Fruit fly (Drosophila melanogaster): ENCODE measurements around the gene CG15293.

Gene CG15293

DNA sequence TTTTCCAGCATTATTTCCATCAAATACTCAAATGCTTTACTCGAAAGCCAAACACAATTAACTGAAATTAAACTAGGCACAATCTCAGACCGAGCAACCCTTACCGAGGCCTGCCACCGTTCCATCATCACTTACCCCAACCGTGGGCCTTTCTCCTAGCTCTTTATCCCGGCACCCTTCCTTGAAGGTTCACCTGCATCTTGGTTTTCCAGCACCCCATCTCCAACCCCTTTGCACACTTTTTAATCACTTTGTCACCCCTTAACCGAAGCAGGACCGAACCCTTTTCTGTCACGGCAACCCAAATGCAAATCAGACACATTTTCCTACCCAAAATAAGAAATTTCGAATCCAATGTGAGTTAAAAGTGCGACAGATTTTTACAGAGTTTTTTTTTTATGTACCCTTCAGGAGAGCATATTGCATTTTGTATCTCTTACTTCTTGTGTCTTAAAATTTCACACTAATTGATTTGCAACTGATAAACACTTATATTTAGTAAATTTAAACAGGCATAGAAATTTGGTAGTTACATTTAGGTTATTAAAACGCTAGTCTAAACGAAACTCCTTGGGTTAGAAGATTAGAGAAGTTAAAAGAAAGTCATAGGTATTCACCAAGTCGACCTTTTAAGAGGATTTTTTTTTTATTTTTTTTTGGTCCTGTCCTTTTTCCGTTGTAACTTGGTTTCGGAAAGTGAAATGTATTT, 11.6 kb upstream of the CG15293 start:
- no peak for TF ChIP-seq Dif (GFP tag; optimal IDR thresholded peaks at IDR 0.05; ENCODE audit: partially characterized antibody)
- TF ChIP-seq rgr (GFP tag; optimal IDR thresholded peaks at IDR 0.05), result no peak
- no peak for TF ChIP-seq dsf (GFP tag; optimal IDR thresholded peaks at IDR 0.05; ENCODE audit: borderline replicate concordance)
- TF ChIP-seq N (GFP tag; optimal IDR thresholded peaks at IDR 0.05), result no peak
- TF ChIP-seq Vsx2 (GFP tag; optimal IDR thresholded peaks at IDR 0.05; ENCODE audit: partially characterized antibody), result no peak
- no peak for TF ChIP-seq OdsH (GFP tag; optimal IDR thresholded peaks at IDR 0.05)
- no peak for TF ChIP-seq lola (GFP tag; optimal IDR thresholded peaks at IDR 0.05)
- TF ChIP-seq CrebA (GFP tag; optimal IDR thresholded peaks at IDR 0.05; ENCODE audit: borderline replicate concordance), result no peak
- TF ChIP-seq brk (GFP tag; optimal IDR thresholded peaks at IDR 0.05), result no peak
- TF ChIP-seq Jra (GFP tag; optimal IDR thresholded peaks at IDR 0.05), result no peak
- no peak for TF ChIP-seq Myc (optimal IDR thresholded peaks at IDR 0.05)
- no peak for TF ChIP-seq Dfd (GFP tag; optimal IDR thresholded peaks at IDR 0.05)
- no peak for TF ChIP-seq sv (GFP tag; optimal IDR thresholded peaks at IDR 0.05)
- TF ChIP-seq CG9705 (GFP tag; optimal IDR thresholded peaks at IDR 0.05), result no peak
- TF ChIP-seq CG32264 (GFP tag; optimal IDR thresholded peaks at IDR 0.05), result no peak
- no peak for TF ChIP-seq h (GFP tag; optimal IDR thresholded peaks at IDR 0.05)
- TF ChIP-seq Hnf4 (GFP tag; optimal IDR thresholded peaks at IDR 0.05), result no peak
- TF ChIP-seq tai (GFP tag; optimal IDR thresholded peaks at IDR 0.05), result no peak
- TF ChIP-seq sage (GFP tag; optimal IDR thresholded peaks at IDR 0.05), result no peak

DNA sequence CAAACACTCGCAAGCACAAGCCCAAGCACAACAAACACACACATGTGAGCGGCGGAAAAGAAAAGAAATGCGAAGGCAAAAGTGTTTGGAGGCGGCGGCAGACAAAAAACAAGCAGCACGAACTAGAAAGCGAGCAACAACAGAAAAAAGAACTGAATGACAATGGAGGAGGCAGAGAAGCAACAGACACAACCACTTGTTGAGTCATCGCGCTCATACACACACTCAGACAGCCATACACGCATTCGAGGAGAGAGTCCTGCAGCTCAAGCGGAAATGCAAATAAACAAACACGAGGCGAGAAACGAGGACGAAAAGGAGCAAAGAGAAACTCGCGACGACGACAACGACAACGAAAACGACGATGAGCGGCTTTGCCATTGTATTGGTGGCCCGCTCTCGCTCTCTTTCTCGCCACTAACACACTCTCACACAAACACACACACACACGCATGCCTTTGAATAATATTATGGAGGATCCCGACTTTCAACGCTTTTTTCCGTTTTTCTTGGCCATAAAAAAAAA, 6.8 kb upstream of the CG15293 start:
- TF ChIP-seq h (GFP tag; optimal IDR thresholded peaks at IDR 0.05), result no peak
- TF ChIP-seq dl (GFP tag; optimal IDR thresholded peaks at IDR 0.05; ENCODE audit: insufficient read depth in 1 of 2, partially characterized antibody in 2 of 2), result no peak
- no peak for TF ChIP-seq jim (GFP tag; optimal IDR thresholded peaks at IDR 0.05)
- no peak for TF ChIP-seq sage (GFP tag; optimal IDR thresholded peaks at IDR 0.05)
- no peak for TF ChIP-seq HLH106 (tag; optimal IDR thresholded peaks at IDR 0.05)
- no peak for TF ChIP-seq Sp1 (GFP tag; optimal IDR thresholded peaks at IDR 0.05)
- no peak for TF ChIP-seq CG32264 (GFP tag; optimal IDR thresholded peaks at IDR 0.05)
- no peak for TF ChIP-seq dmrt93B (GFP tag; optimal IDR thresholded peaks at IDR 0.05)
- no peak for TF ChIP-seq br (GFP tag; optimal IDR thresholded peaks at IDR 0.05)
- no peak for TF ChIP-seq CG9705 (GFP tag; optimal IDR thresholded peaks at IDR 0.05)

DNA sequence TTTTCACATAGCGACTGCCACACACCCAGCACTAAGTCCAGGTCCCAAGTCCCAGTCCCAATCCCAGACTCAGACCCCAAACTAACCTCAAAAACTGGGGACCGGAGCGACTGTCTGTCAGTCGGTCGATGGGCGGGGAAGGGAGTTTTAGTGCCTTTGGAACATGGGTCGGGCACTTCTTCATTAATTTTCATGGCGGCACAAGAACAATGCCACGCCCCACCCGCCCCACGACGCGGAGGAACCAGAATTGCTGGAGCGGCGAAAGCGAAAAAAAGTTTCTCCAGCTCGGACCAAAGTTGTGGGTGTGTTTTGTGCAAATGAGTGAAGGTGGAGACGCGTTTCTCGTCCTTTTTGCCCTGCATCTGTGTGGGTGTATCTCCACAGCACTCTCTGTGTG, 4.0 kb upstream of the CG15293 start:
- TF ChIP-seq lola (GFP tag; optimal IDR thresholded peaks at IDR 0.05) (no peak), sv (GFP tag; optimal IDR thresholded peaks at IDR 0.05) (no peak), jim (GFP tag; optimal IDR thresholded peaks at IDR 0.05) (no peak), pan (optimal IDR thresholded peaks at IDR 0.05) (no peak)

DNA sequence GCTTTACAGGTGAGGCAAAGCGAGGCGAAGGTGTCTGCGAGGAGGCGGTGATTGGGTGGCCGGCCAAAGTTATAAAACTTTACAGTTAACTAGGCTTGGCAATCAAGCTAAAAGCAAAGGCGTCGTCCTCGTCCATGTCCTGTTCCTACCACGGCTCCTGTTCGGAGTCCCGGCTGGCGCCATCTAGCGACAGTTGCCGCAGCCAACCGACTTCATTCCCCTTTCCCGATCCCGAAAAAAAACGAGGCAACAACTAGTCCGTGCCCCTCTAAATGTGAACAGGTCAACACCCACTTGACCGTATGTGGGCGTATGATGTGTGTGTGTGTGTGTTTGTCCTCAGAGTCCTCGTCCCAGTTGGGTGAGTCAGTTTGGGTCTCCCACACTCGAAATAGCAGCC, 2.9 kb upstream of the CG15293 start:
- TF ChIP-seq tai (GFP tag; optimal IDR thresholded peaks at IDR 0.05) (no peak), CG9705 (GFP tag; optimal IDR thresholded peaks at IDR 0.05) (no peak), dmrt93B (GFP tag; optimal IDR thresholded peaks at IDR 0.05) (no peak), Abd-B (GFP tag; optimal IDR thresholded peaks at IDR 0.05) (no peak), brk (GFP tag; optimal IDR thresholded peaks at IDR 0.05) (no peak), Sp1 (GFP tag; optimal IDR thresholded peaks at IDR 0.05) (no peak), sv (GFP tag; optimal IDR thresholded peaks at IDR 0.05) (no peak), Rel (GFP tag; optimal IDR thresholded peaks at IDR 0.05) (no peak), Rel (tag; optimal IDR thresholded peaks at IDR 0.05) (no peak), br (GFP tag; optimal IDR thresholded peaks at IDR 0.05) (no peak), CG32264 (GFP tag; optimal IDR thresholded peaks at IDR 0.05) (no peak), rgr (GFP tag; optimal IDR thresholded peaks at IDR 0.05) (no peak), Hr78 (GFP tag; optimal IDR thresholded peaks at IDR 0.05) (no peak), CrebA (GFP tag; optimal IDR thresholded peaks at IDR 0.05; ENCODE audit: borderline replicate concordance) (no peak), dsf (GFP tag; optimal IDR thresholded peaks at IDR 0.05; ENCODE audit: borderline replicate concordance) (no peak), dl (GFP tag; optimal IDR thresholded peaks at IDR 0.05; ENCODE audit: insufficient read depth in 1 of 2, partially characterized antibody in 2 of 2) (no peak)

DNA sequence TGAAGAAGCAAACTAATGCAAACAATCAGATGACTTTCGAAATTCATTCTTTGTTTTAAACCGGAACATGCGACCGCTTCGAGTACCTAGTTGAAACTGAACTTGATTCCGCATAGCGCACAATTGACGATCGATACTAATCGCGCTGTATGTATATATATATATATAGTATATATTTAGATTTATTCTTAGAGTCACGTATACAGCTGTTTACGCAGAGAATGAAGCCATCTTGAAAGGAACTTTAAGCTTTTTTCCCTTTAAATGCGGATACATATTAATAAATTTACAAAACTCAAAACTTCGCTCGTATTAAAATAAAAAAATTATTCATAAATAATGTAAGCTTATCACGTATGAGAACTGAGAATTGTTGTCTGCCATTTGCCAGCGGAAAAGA, 1.4 kb upstream of the CG15293 start, which contains the start of gene CG31769:
TSS of gene CG31769 (minus strand) at position 101 of the 400 bp plus-strand sequence.
- TF ChIP-seq pan (optimal IDR thresholded peaks at IDR 0.05), result no peak
- TF ChIP-seq tai (GFP tag; optimal IDR thresholded peaks at IDR 0.05), result no peak
- TF ChIP-seq usp (GFP tag; optimal IDR thresholded peaks at IDR 0.05), result no peak
- TF ChIP-seq foxo (GFP tag; optimal IDR thresholded peaks at IDR 0.05), result no peak
- TF ChIP-seq sv (GFP tag; optimal IDR thresholded peaks at IDR 0.05), result no peak
- no peak for TF ChIP-seq Dif (GFP tag; optimal IDR thresholded peaks at IDR 0.05; ENCODE audit: partially characterized antibody)
- TF ChIP-seq Vsx2 (GFP tag; optimal IDR thresholded peaks at IDR 0.05; ENCODE audit: partially characterized antibody), result no peak
- no peak for TF ChIP-seq rgr (GFP tag; optimal IDR thresholded peaks at IDR 0.05)
- TF ChIP-seq Dfd (GFP tag; optimal IDR thresholded peaks at IDR 0.05), result no peak
- no peak for TF ChIP-seq Abd-B (GFP tag; optimal IDR thresholded peaks at IDR 0.05)
- TF ChIP-seq Hr78 (GFP tag; optimal IDR thresholded peaks at IDR 0.05), result no peak
- no peak for TF ChIP-seq fru (GFP tag; optimal IDR thresholded peaks at IDR 0.05)
- TF ChIP-seq Sp1 (GFP tag; optimal IDR thresholded peaks at IDR 0.05), result no peak
- TF ChIP-seq dsf (GFP tag; optimal IDR thresholded peaks at IDR 0.05; ENCODE audit: borderline replicate concordance), result no peak
- TF ChIP-seq br (GFP tag; optimal IDR thresholded peaks at IDR 0.05), result no peak

Data from whole organism, wandering third instar larva.